Fruit fly (Drosophila melanogaster) whole organism, embryonic: Measurements from ENCODE around the gene Prp16.

ENCODE experiments used
- Ada2b ChIP-seq: fragments of 200-800 bp; sonication (Bioruptor generic); IDR thresholded peaks from 2 replicates; pipeline ENCODE4 v1.3.6; 2022; ENCODE audit warnings: missing biosample characterization, missing genetic modification characterization
- Asciz ChIP-seq: fragments of 200-800 bp; sonication (Bioruptor generic); optimal IDR thresholded peaks from 2 replicates; lab custom pipeline; 2017; ENCODE audit warnings: missing biosample characterization, mild to moderate bottlenecking, missing genetic modification characterization, missing genetic modification reagents
- CG12391 ChIP-seq: fragments of 200-800 bp; sonication (Bioruptor generic); optimal IDR thresholded peaks from 3 replicates; lab custom pipeline; 2018; ENCODE audit warnings: missing biosample characterization, mild to moderate bottlenecking, missing genetic modification characterization, moderate library complexity
- CG12659 ChIP-seq: fragments of 200-800 bp; sonication (Bioruptor generic); optimal IDR thresholded peaks from 3 replicates; lab custom pipeline; 2017; ENCODE audit warnings: mild to moderate bottlenecking, missing biosample characterization, missing genetic modification reagents, missing genetic modification characterization
- CG14014 ChIP-seq: fragments of 200-800 bp; sonication (Bioruptor generic); IDR thresholded peaks from 2 replicates; pipeline ENCODE4 v1.3.6; 2022; ENCODE audit warnings: missing biosample characterization, missing genetic modification characterization
- CG14710 ChIP-seq: fragments of 200-800 bp; sonication (Bioruptor generic); optimal IDR thresholded peaks from 3 replicates; lab custom pipeline; 2019; ENCODE audit warnings: missing biosample characterization, mild to moderate bottlenecking, missing genetic modification characterization, moderate library complexity
- CG2116 ChIP-seq: fragments of 200-800 bp; sonication (Bioruptor generic); optimal IDR thresholded peaks from 3 replicates; lab custom pipeline; 2018; ENCODE audit warnings: missing biosample characterization, mild to moderate bottlenecking, missing genetic modification characterization
- CG31388 ChIP-seq: fragments of 200-800 bp; sonication (Bioruptor generic); optimal IDR thresholded peaks from 2 replicates; lab custom pipeline; 2016; ENCODE audit warnings: missing biosample characterization, missing genetic modification characterization
- CG34422 ChIP-seq: fragments of 200-800 bp; sonication (Bioruptor generic); IDR thresholded peaks from 3 replicates; pipeline ENCODE4 v1.3.6; 2022; ENCODE audit warnings: missing biosample characterization, missing genetic modification characterization
- CG3847 ChIP-seq: fragments of 200-800 bp; sonication (Bioruptor generic); IDR thresholded peaks from 2 replicates; pipeline ENCODE4 v1.3.6; 2022; ENCODE audit warnings: missing biosample characterization, missing genetic modification characterization
- CG4707 ChIP-seq: fragments of 200-800 bp; sonication (Bioruptor generic); optimal IDR thresholded peaks from 2 replicates; lab custom pipeline; 2018; ENCODE audit warnings: missing biosample characterization, mild to moderate bottlenecking, missing genetic modification characterization, moderate library complexity
- CG5245 ChIP-seq: fragments of 200-800 bp; sonication (Bioruptor generic); optimal IDR thresholded peaks from 3 replicates; lab custom pipeline; 2016; ENCODE audit warnings: missing biosample characterization, missing genetic modification characterization
- CG6175 ChIP-seq: fragments of 200-800 bp; sonication (Bioruptor generic); IDR thresholded peaks from 3 replicates; pipeline ENCODE4 v1.3.6; 2022; ENCODE audit warnings: missing biosample characterization, missing genetic modification characterization
- CG7839 ChIP-seq: fragments of 200-800 bp; sonication (Bioruptor generic); optimal IDR thresholded peaks from 3 replicates; lab custom pipeline; 2018; ENCODE audit warnings: missing biosample characterization, mild to moderate bottlenecking, missing genetic modification characterization, moderate library complexity
- CG8478 ChIP-seq: fragments of >200 bp; optimal IDR thresholded peaks from 2 replicates; lab custom pipeline; 2018
- CG9727 ChIP-seq: fragments of 200-800 bp; sonication (Bioruptor generic); optimal IDR thresholded peaks from 3 replicates; lab custom pipeline; 2017; ENCODE audit warnings: missing biosample characterization, mild to moderate bottlenecking, missing genetic modification characterization
- CG9932 ChIP-seq: fragments of 200-800 bp; sonication (Bioruptor generic); IDR thresholded peaks from 2 replicates; pipeline ENCODE4 v1.3.6; 2022; ENCODE audit warnings: missing biosample characterization, missing genetic modification characterization
- CTCF ChIP-seq: fragments of 200-800 bp; sonication (Bioruptor generic); optimal IDR thresholded peaks from 2 replicates; lab custom pipeline; 2017; ENCODE audit warnings: missing biosample characterization, mild to moderate bottlenecking, missing genetic modification characterization, moderate library complexity
- D19A ChIP-seq: fragments of 200-800 bp; optimal IDR thresholded peaks from 3 replicates; lab custom pipeline; 2019; ENCODE audit warnings: missing biosample characterization, mild to moderate bottlenecking, missing genetic modification characterization, moderate library complexity
- D19B ChIP-seq: fragments of 200-800 bp; sonication (Bioruptor generic); optimal IDR thresholded peaks from 2 replicates; lab custom pipeline; 2017; ENCODE audit warnings: missing biosample characterization, mild to moderate bottlenecking, missing genetic modification characterization
- GATAe ChIP-seq: fragments of 200-800 bp; sonication (Bioruptor generic); conservative IDR thresholded peaks from 2 replicates; pipeline ENCODE4 v1.3.6; 2022; ENCODE audit warnings: missing biosample characterization, missing genetic modification characterization
- H2.0 ChIP-seq: fragments of 200-800 bp; sonication (Bioruptor generic); IDR thresholded peaks from 2 replicates; pipeline ENCODE4 v1.3.6; 2022; ENCODE audit warnings: missing biosample characterization, missing genetic modification characterization
- Hmr ChIP-seq: fragments of 200-800 bp; sonication (Bioruptor generic); optimal IDR thresholded peaks from 3 replicates; lab custom pipeline; 2017; ENCODE audit warnings: mild to moderate bottlenecking, missing biosample characterization, missing genetic modification reagents, missing genetic modification characterization
- Hr39 ChIP-seq: fragments of >200 bp; optimal IDR thresholded peaks from 2 replicates; lab custom pipeline; 2017
- Lhr ChIP-seq: fragments of 200-800 bp; sonication (Bioruptor generic); optimal IDR thresholded peaks from 3 replicates; lab custom pipeline; 2017; ENCODE audit warnings: mild to moderate bottlenecking, missing biosample characterization, missing genetic modification reagents, missing genetic modification characterization
- Lpt ChIP-seq: fragments of >200 bp; optimal IDR thresholded peaks from 2 replicates; lab custom pipeline; 2018; ENCODE audit warnings: missing biosample characterization, missing genetic modification characterization
- Mad ChIP-seq: fragments of 200-800 bp; sonication (Bioruptor generic); optimal IDR thresholded peaks from 2 replicates; lab custom pipeline; 2016; ENCODE audit warnings: missing biosample characterization, missing genetic modification characterization
- Mrtf ChIP-seq: fragments of 200-800 bp; sonication (Bioruptor generic); IDR thresholded peaks from 3 replicates; pipeline ENCODE4 v1.3.6; 2022; ENCODE audit warnings: missing biosample characterization, missing genetic modification characterization
- Neu2 ChIP-seq: fragments of 200-800 bp; sonication (Bioruptor generic); optimal IDR thresholded peaks from 3 replicates; lab custom pipeline; 2016; ENCODE audit warnings: missing biosample characterization, missing genetic modification characterization, borderline replicate concordance
- Nf-YB ChIP-seq: fragments of 200-800 bp; sonication (Bioruptor generic); optimal IDR thresholded peaks from 3 replicates; lab custom pipeline; 2019; ENCODE audit warnings: missing biosample characterization, mild to moderate bottlenecking, missing genetic modification characterization, moderate library complexity
- NfI ChIP-seq: fragments of 200-800 bp; sonication (Bioruptor generic); optimal IDR thresholded peaks from 3 replicates; lab custom pipeline; 2018; ENCODE audit warnings: missing biosample characterization, mild to moderate bottlenecking, missing genetic modification characterization, moderate library complexity
- Sox102F ChIP-seq: fragments of 200-800 bp; sonication (Bioruptor generic); optimal IDR thresholded peaks from 2 replicates; lab custom pipeline; 2018; ENCODE audit warnings: missing biosample characterization, mild to moderate bottlenecking, missing genetic modification characterization, moderate library complexity
- Usf ChIP-seq: fragments of 200-800 bp; sonication (Bioruptor generic); optimal IDR thresholded peaks from 2 replicates; lab custom pipeline; 2017; ENCODE audit warnings: missing genotype, missing biosample characterization, missing genetic modification characterization
- bowl ChIP-seq: fragments of 200-800 bp; sonication (Bioruptor generic); IDR thresholded peaks from 2 replicates; pipeline ENCODE4 v1.3.6; 2022; ENCODE audit warnings: missing biosample characterization, missing genetic modification characterization
- cas ChIP-seq: fragments of 200-800 bp; sonication (Bioruptor generic); IDR thresholded peaks from 2 replicates; pipeline ENCODE4 v1.3.6; 2022; ENCODE audit warnings: missing biosample characterization, missing genetic modification characterization
- caup ChIP-seq: fragments of 200-800 bp; sonication (Bioruptor generic); optimal IDR thresholded peaks from 3 replicates; lab custom pipeline; 2017; ENCODE audit warnings: missing biosample characterization, mild to moderate bottlenecking, missing genetic modification characterization, moderate library complexity; ENCODE audit not compliant: severe bottlenecking
- chm ChIP-seq: fragments of 200-800 bp; sonication (Bioruptor generic); IDR thresholded peaks from 2 replicates; pipeline ENCODE4 v1.3.6; 2022; ENCODE audit warnings: missing biosample characterization, missing genetic modification characterization
- ci ChIP-seq: fragments of 200-800 bp; sonication (Bioruptor generic); IDR thresholded peaks from 3 replicates; pipeline ENCODE4 v1.3.6; 2022; ENCODE audit warnings: missing biosample characterization, missing genetic modification characterization
- dysf ChIP-seq: fragments of 200-800 bp; sonication (Bioruptor generic); IDR thresholded peaks from 3 replicates; pipeline ENCODE4 v1.3.6; 2022; ENCODE audit warnings: missing biosample characterization, missing genetic modification characterization
- esg ChIP-seq: fragments of 200-800 bp; sonication (Bioruptor generic); conservative IDR thresholded peaks from 2 replicates; pipeline ENCODE4 v1.3.6; 2022; ENCODE audit warnings: missing biosample characterization, missing genetic modification characterization
- fd64A ChIP-seq: fragments of 200-800 bp; sonication (Bioruptor generic); optimal IDR thresholded peaks from 3 replicates; lab custom pipeline; 2018; ENCODE audit warnings: missing biosample characterization, mild to moderate bottlenecking, missing genetic modification characterization
- gem ChIP-seq: fragments of 200-800 bp; sonication (Bioruptor generic); optimal IDR thresholded peaks from 2 replicates; lab custom pipeline; 2019; ENCODE audit warnings: missing biosample characterization, mild to moderate bottlenecking, missing genetic modification characterization, moderate library complexity
- kah ChIP-seq: fragments of 200-800 bp; sonication (Bioruptor generic); optimal IDR thresholded peaks from 2 replicates; lab custom pipeline; 2018; ENCODE audit warnings: missing biosample characterization, mild to moderate bottlenecking, missing genetic modification characterization
- maf-S ChIP-seq: fragments of 200-800 bp; sonication (Bioruptor generic); optimal IDR thresholded peaks from 2 replicates; lab custom pipeline; 2016; ENCODE audit warnings: missing biosample characterization, missing genetic modification characterization
- odd ChIP-seq: fragments of 200-800 bp; sonication (Bioruptor generic); optimal IDR thresholded peaks from 2 replicates; lab custom pipeline; 2017; ENCODE audit warnings: missing biosample characterization, mild to moderate bottlenecking, missing genetic modification characterization
- pho ChIP-seq: fragments of 200-800 bp; sonication (Bioruptor generic); optimal IDR thresholded peaks from 2 replicates; lab custom pipeline; 2016; ENCODE audit warnings: missing biosample characterization, missing genetic modification characterization
- row ChIP-seq: fragments of 200-800 bp; sonication (Bioruptor generic); IDR thresholded peaks from 3 replicates; pipeline ENCODE4 v1.3.6; 2022; ENCODE audit warnings: missing biosample characterization, missing genetic modification characterization
- sd ChIP-seq: fragments of 200-800 bp; sonication (Bioruptor generic); optimal IDR thresholded peaks from 3 replicates; lab custom pipeline; 2018; ENCODE audit warnings: missing biosample characterization, mild to moderate bottlenecking, missing genetic modification characterization, moderate library complexity
- sisA ChIP-seq: fragments of 200-800 bp; sonication (Bioruptor generic); IDR thresholded peaks from 2 replicates; pipeline ENCODE4 v1.3.6; 2022; ENCODE audit warnings: missing biosample characterization, missing genetic modification characterization
- slbo ChIP-seq: fragments of 200-800 bp; sonication (Bioruptor generic); IDR thresholded peaks from 2 replicates; pipeline ENCODE4 v1.3.6; 2022; ENCODE audit warnings: missing biosample characterization, missing genetic modification characterization
- tin ChIP-seq: fragments of 200-800 bp; sonication (Bioruptor generic); optimal IDR thresholded peaks from 3 replicates; lab custom pipeline; 2016; ENCODE audit warnings: missing biosample characterization, missing genetic modification characterization
- twi ChIP-seq: fragments of 200-800 bp; optimal IDR thresholded peaks from 2 replicates; lab custom pipeline; 2019; ENCODE audit warnings: missing biosample characterization, mild to moderate bottlenecking, missing genetic modification characterization, moderate library complexity
- unc-4 ChIP-seq: fragments of 200-800 bp; sonication (Bioruptor generic); IDR thresholded peaks from 2 replicates; pipeline ENCODE4 v1.3.6; 2022; ENCODE audit warnings: missing biosample characterization, missing genetic modification characterization; ENCODE audit not compliant: partially characterized antibody
- zen2 ChIP-seq: fragments of 200-800 bp; sonication (Bioruptor generic); IDR thresholded peaks from 3 replicates; pipeline ENCODE4 v1.3.6; 2022; ENCODE audit warnings: missing biosample characterization, missing genetic modification characterization; ENCODE audit not compliant: partially characterized antibody

Prp16 gene

DNA sequence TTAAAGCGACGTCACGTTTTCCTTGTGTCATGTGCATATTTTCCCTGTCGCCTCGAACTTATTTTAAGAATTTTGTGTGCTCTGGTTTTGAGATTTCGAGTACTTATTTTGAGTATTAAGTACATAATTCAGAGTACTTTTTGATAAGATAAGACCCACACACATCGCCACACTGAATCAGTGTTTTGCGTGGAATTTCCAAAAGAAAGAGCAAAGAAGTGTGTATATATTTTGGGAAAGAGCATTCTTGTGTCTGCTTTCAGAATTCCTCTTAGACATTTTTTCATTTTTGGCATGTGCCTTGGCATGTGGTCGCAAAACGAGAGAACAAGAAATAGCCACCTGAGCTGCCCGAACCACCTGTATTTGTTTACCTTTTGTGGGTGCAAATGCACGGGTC, 14.7 kb downstream of the Prp16 start (continued):
- TF ChIP-seq bowl (no peak), CG12659 (GFP tag; lab: Kevin White, UChicago) (no peak), NfI (GFP tag; lab: Kevin White, UChicago) (peak; percentile 16), CG9932 (GFP tag; lab: Robert Waterston, UW) (peak; percentile 24; the same call in 1 of the 2 replicates), slbo (GFP tag; lab: Robert Waterston, UW) (no peak), CG14710 (no peak), Mrtf (GFP tag; lab: Robert Waterston, UW) (no peak), sisA (GFP tag; lab: Robert Waterston, UW) (no peak), Hmr (no peak), CG4707 (GFP tag; lab: Kevin White, UChicago) (no peak), CG3847 (GFP tag; lab: Robert Waterston, UW) (no peak), cas (no peak), kah (GFP tag; lab: Kevin White, UChicago) (no peak), caup (GFP tag; lab: Kevin White, UChicago) (no peak), GATAe (no peak; the same call in 1 of the 2 replicates), twi (no peak), CG2116 (GFP tag; lab: Kevin White, UChicago) (no peak), odd (GFP tag; lab: Kevin White, UChicago) (no peak), Usf (GFP tag; lab: Kevin White, UChicago) (no peak), tin (no peak), H2.0 (no peak), Mad (GFP tag; lab: Kevin White, UChicago) (no peak), Hr39 (lab: Kevin White, UChicago) (no peak), CG8478 (lab: Kevin White, UChicago) (no peak), CG31388 (GFP tag; lab: Kevin White, UChicago) (no peak), unc-4 (GFP tag; lab: Robert Waterston, UW) (no peak), esg (GFP tag; lab: Robert Waterston, UW) (no peak), CG34422 (no peak), maf-S (no peak), row (GFP tag; lab: Robert Waterston, UW) (peak; percentile 32; the same call in 1 of the 3 replicates), zen2 (GFP tag; lab: Robert Waterston, UW) (no peak), dysf (GFP tag; lab: Robert Waterston, UW) (peak; percentile 29; the same call in 1 of the 3 replicates), Nf-YB (GFP tag; lab: Kevin White, UChicago) (no peak), D19A (tag; lab: Kevin White, UChicago) (peak; percentile 95), ci (GFP tag; lab: Robert Waterston, UW) (no peak), CG7839 (tag; lab: Kevin White, UChicago) (peak; percentile 12), Asciz (GFP tag; lab: Kevin White, UChicago) (no peak), CG5245 (GFP tag; lab: Kevin White, UChicago) (no peak), fd64A (no peak), pho (GFP tag; lab: Kevin White, UChicago) (no peak), sd (tag; lab: Kevin White, UChicago) (peak; percentile 73)
- TF ChIP-seq, all 482 proteins: peak for 17

DNA sequence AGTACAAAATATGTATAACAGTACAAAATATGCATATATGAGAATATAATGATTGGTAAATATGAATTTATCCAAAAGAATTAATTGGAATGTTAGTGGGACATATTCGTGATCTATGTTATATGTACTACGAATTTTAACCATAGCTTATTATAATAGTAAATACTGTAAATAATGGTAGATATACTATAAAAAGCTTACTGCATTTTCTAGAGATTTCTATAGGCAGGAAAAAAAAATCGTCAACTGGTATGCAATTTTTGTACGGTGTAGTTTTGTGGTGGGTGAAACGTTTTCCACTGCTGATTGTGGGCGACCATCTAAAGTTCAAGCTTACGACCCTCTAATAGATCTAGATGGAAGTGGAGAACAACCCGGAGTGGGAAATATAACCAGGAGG, 15.7 kb downstream of the Prp16 start:
- TF ChIP-seq CG9727: no peak
- TF ChIP-seq CG12391: no peak
- no peak for TF ChIP-seq Lhr (GFP tag; lab: Kevin White, UChicago)
- TF ChIP-seq CTCF (GFP tag; lab: Kevin White, UChicago): no peak
- 0 out of 2 replicates have a peak, but pooled peaks have one; percentile 21 for TF ChIP-seq CG14014
- no peak for TF ChIP-seq Neu2 (GFP tag; lab: Kevin White, UChicago)
- TF ChIP-seq Ada2b: no peak
- peak; percentile 12 for TF ChIP-seq Sox102F (GFP tag; lab: Kevin White, UChicago)
- TF ChIP-seq cas: no peak
- TF ChIP-seq CG6175 (GFP tag; lab: Robert Waterston, UW): no peak
- no peak for TF ChIP-seq sd (tag; lab: Kevin White, UChicago)
- no peak for TF ChIP-seq chm (GFP tag; lab: Robert Waterston, UW)
- TF ChIP-seq D19B (GFP tag; lab: Kevin White, UChicago): no peak
- peak; percentile 42 for TF ChIP-seq gem (tag; lab: Kevin White, UChicago)
- peak; percentile 2 for TF ChIP-seq CG7839 (tag; lab: Kevin White, UChicago)
- TF ChIP-seq Lpt (GFP tag; lab: Kevin White, UChicago): no peak
